Worm (Caenorhabditis elegans): ENCODE data around the gene rpl-36.
A peak's percentile ranks its signal among the peaks of the same experiment; 100 is the strongest.

The rpl-36 gene

DNA sequence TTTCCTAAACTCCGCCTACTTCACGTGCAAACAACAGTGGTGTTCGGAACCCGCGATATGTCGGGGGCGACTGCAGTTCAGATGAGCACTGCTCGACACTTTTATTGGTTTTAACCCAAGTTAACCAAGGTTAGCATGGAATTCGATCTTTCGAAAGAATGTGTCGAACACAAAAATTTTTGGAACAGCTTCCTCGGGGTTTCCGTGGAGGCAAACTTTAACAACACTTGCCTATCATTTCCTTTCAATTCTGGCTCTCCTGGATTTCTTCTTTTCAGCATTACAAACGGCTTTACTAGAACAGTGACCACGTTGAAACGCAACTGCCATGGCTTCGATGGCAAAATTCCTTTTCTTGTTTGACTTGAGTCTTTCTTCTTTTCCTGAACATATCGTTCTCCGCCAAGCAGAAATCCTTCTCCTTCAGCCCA, 38.8 kb upstream of the rpl-36 start (continued):
- peak; percentile 59 for TF ChIP-seq ztf-18 (tag; optimal IDR thresholded peaks at IDR 0.05)
- no peak for TF ChIP-seq unc-62 (GFP tag; optimal IDR thresholded peaks at IDR 0.05)
- peak; percentile 73 for TF ChIP-seq Y53G8AR.9 (GFP tag; conservative IDR thresholded peaks at IDR 0.05)
- TF ChIP-seq F39B2.1 (GFP tag; IDR thresholded peaks at IDR 0.05), result no peak
- TF ChIP-seq chd-7 (tag; optimal IDR thresholded peaks at IDR 0.05), result peak; percentile 40
- peak; percentile 63 for TF ChIP-seq nhr-80 (tag; optimal IDR thresholded peaks at IDR 0.05)
- no peak for TF ChIP-seq hlh-12 (tag; optimal IDR thresholded peaks at IDR 0.05)
- no peak for TF ChIP-seq Y53F4B.3 (GFP tag; IDR thresholded peaks at IDR 0.05)
- TF ChIP-seq lin-26 (GFP tag; IDR thresholded peaks at IDR 0.05), result peak; percentile 67
- TF ChIP-seq lin-35 (GFP tag; optimal IDR thresholded peaks at IDR 0.05), result peak in 1 of 3 experiments; percentile 27
- no peak for TF ChIP-seq F57A8.1 (GFP tag; optimal IDR thresholded peaks at IDR 0.05)
- no peak for TF ChIP-seq madf-3 (GFP tag; IDR thresholded peaks at IDR 0.05)
- TF ChIP-seq ceh-40 (GFP tag; IDR thresholded peaks at IDR 0.05), result no peak
- peak; percentile 75 for TF ChIP-seq hsf-1 (GFP tag; IDR thresholded peaks at IDR 0.05)
- TF ChIP-seq lin-54 (GFP tag; optimal IDR thresholded peaks at IDR 0.05), result peak; percentile 82
- peak; percentile 88 for TF ChIP-seq B0336.3 (GFP tag; IDR thresholded peaks at IDR 0.05)
- TF ChIP-seq aptf-3 (GFP tag; IDR thresholded peaks at IDR 0.05), result no peak
- no peak for TF ChIP-seq dpl-1 (GFP tag; optimal IDR thresholded peaks at IDR 0.05)
- no peak for TF ChIP-seq nhr-179 (tag; optimal IDR thresholded peaks at IDR 0.05)
- TF ChIP-seq let-526 (GFP tag; IDR thresholded peaks at IDR 0.05), result no peak
- TF ChIP-seq T26A5.8 (tag; optimal IDR thresholded peaks at IDR 0.05), result peak; percentile 13
- TF ChIP-seq ccch-3 (GFP tag; optimal IDR thresholded peaks at IDR 0.05), result no peak
- TF ChIP-seq snpc-1.3 (tag; optimal IDR thresholded peaks at IDR 0.05; ENCODE audit: insufficient read depth), result peak; percentile 95
- 0 out of 2 replicates have a peak, but pooled peaks have one; percentile 32 for TF ChIP-seq egl-18 (GFP tag; IDR thresholded peaks at IDR 0.05)
- no peak for TF ChIP-seq C06A6.2 (GFP tag; conservative IDR thresholded peaks at IDR 0.05)
- TF ChIP-seq nfya-2 (GFP tag; IDR thresholded peaks at IDR 0.05), result no peak
- TF ChIP-seq F52B5.7 (tag; optimal IDR thresholded peaks at IDR 0.05), result peak; percentile 35
- TF ChIP-seq tlf-1 (GFP tag; optimal IDR thresholded peaks at IDR 0.05), result peak; percentile 76
- TF ChIP-seq efl-1 (GFP tag; optimal IDR thresholded peaks at IDR 0.05), result no peak
- TF ChIP-seq nhr-120 (GFP tag; IDR thresholded peaks at IDR 0.05), result no peak
- peak; percentile 97 for TF ChIP-seq D2030.7 (GFP tag; IDR thresholded peaks at IDR 0.05)
- peak; percentile 43 for TF ChIP-seq lin-40 (tag; optimal IDR thresholded peaks at IDR 0.05)

DNA sequence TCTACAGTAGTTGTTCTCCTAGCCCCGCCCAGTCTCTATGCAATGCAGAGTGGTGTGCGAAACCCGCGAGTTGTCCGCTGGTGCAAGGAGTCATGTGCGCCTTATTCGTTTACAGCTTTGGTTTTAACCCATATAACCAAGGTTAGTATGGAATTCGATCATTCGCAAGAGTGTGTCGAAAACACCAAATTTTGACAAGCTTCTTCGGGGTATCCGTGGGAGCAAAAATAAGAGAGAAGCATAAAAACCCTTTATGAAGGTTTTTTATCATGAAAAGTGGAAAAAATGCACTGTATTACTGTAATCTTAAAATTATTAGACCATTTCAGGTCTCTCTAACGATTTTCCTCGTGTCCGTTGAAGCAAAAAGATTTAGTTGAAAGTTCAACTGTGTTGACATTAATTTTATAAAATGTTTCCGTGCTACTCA, 37.9 kb upstream of the rpl-36 start:
- TF ChIP-seq hlh-26 (GFP tag; conservative IDR thresholded peaks at IDR 0.05), result no peak
- peak; percentile 18; the same call in 1 of the 2 replicates for TF ChIP-seq lin-26 (GFP tag; IDR thresholded peaks at IDR 0.05)
- TF ChIP-seq F52B5.7 (tag; optimal IDR thresholded peaks at IDR 0.05), result no peak
- 0 out of 2 replicates have a peak, but pooled peaks have one; percentile 47 for TF ChIP-seq hmg-20 (GFP tag; IDR thresholded peaks at IDR 0.05)
- no peak for TF ChIP-seq hlh-12 (tag; optimal IDR thresholded peaks at IDR 0.05)
- TF ChIP-seq Y53G8AR.9 (GFP tag; conservative IDR thresholded peaks at IDR 0.05), result peak; percentile 78
- TF ChIP-seq unc-62 (GFP tag; optimal IDR thresholded peaks at IDR 0.05), result no peak
- TF ChIP-seq gei-17 (GFP tag; optimal IDR thresholded peaks at IDR 0.05), result no peak
- TF ChIP-seq attf-6 (GFP tag; IDR thresholded peaks at IDR 0.05), result peak; percentile 96
- no peak for TF ChIP-seq bed-2 (GFP tag; IDR thresholded peaks at IDR 0.05)
- no peak for TF ChIP-seq F55B11.4 (tag; optimal IDR thresholded peaks at IDR 0.05; ENCODE audit: borderline replicate concordance, insufficient read depth)
- TF ChIP-seq unc-130 (GFP tag; optimal IDR thresholded peaks at IDR 0.05), result no peak
- TF ChIP-seq K11D2.4 (GFP tag; IDR thresholded peaks at IDR 0.05), result no peak
- no peak for TF ChIP-seq somi-1 (GFP tag; optimal IDR thresholded peaks at IDR 0.05)
- TF ChIP-seq mxl-1 (tag; optimal IDR thresholded peaks at IDR 0.05), result no peak
- TF ChIP-seq ceh-40 (GFP tag; IDR thresholded peaks at IDR 0.05), result 0 out of 2 replicates have a peak, but pooled peaks have one; percentile 49
- peak; percentile 41 for TF ChIP-seq hrde-1 (tag; optimal IDR thresholded peaks at IDR 0.05; ENCODE audit: borderline replicate concordance)
- TF ChIP-seq ztf-28 (GFP tag; IDR thresholded peaks at IDR 0.05), result no peak
- TF ChIP-seq sdz-38 (tag; optimal IDR thresholded peaks at IDR 0.05), result no peak
- TF ChIP-seq snpc-1.3 (tag; optimal IDR thresholded peaks at IDR 0.05; ENCODE audit: insufficient read depth), result peak; percentile 89
- peak in 1 of 2 experiments; percentile 44 for TF ChIP-seq rec-8 (tag; optimal IDR thresholded peaks at IDR 0.05)
- no peak for TF ChIP-seq aptf-2 (GFP tag; conservative IDR thresholded peaks at IDR 0.05)
- peak; percentile 56 for TF ChIP-seq F33H1.4 (GFP tag; IDR thresholded peaks at IDR 0.05)
- no peak for TF ChIP-seq efl-1 (GFP tag; optimal IDR thresholded peaks at IDR 0.05)
